Fruit fly (Drosophila melanogaster) whole organism, prepupa: Measurements from ENCODE around the gene ex.

Experiments used
- Blimp-1 ChIP-seq: fragments of 200-800 bp; sonication (Bioruptor generic); optimal IDR thresholded peaks from 3 replicates; lab custom pipeline; 2017; ENCODE audit warnings: missing biosample characterization, missing genetic modification characterization, mild to moderate bottlenecking, moderate library complexity, missing genetic modification reagents
- CG10631 ChIP-seq: fragments of 200-800 bp; sonication (Bioruptor generic); optimal IDR thresholded peaks from 2 replicates; lab custom pipeline; 2016; ENCODE audit warnings: missing biosample characterization, missing genetic modification characterization
- CG10669 ChIP-seq: fragments of 200-800 bp; sonication (Bioruptor generic); optimal IDR thresholded peaks from 3 replicates; lab custom pipeline; 2018; ENCODE audit warnings: missing biosample characterization, mild to moderate bottlenecking, missing genetic modification characterization, moderate library complexity
- CG11294 ChIP-seq: fragments of 200-800 bp; sonication (Bioruptor generic); IDR thresholded peaks from 2 replicates; pipeline ENCODE4 v1.3.6; 2022; ENCODE audit warnings: missing biosample characterization, missing genetic modification characterization
- CG11902 ChIP-seq: fragments of 200-800 bp; sonication (Bioruptor generic); optimal IDR thresholded peaks from 3 replicates; lab custom pipeline; 2016; ENCODE audit warnings: missing biosample characterization, missing genetic modification characterization
- CG15336 ChIP-seq: fragments of 200-800 bp; sonication (Bioruptor generic); IDR thresholded peaks from 2 replicates; pipeline ENCODE4 v1.3.6; 2022; ENCODE audit warnings: missing biosample characterization, missing genetic modification characterization
- CG1621 ChIP-seq: fragments of 200-800 bp; sonication (Bioruptor generic); optimal IDR thresholded peaks from 3 replicates; lab custom pipeline; 2018; ENCODE audit warnings: missing biosample characterization, mild to moderate bottlenecking, missing genetic modification characterization
- CG16779 ChIP-seq: fragments of 200-800 bp; sonication (Bioruptor generic); optimal IDR thresholded peaks from 3 replicates; lab custom pipeline; 2017; ENCODE audit warnings: missing biosample characterization, mild to moderate bottlenecking, missing genetic modification characterization
- CG3032 ChIP-seq: fragments of 200-800 bp; optimal IDR thresholded peaks from 2 replicates; lab custom pipeline; 2019; ENCODE audit warnings: missing biosample characterization, mild to moderate bottlenecking, missing genetic modification characterization, moderate library complexity
- CG34406 ChIP-seq: fragments of 200-800 bp; sonication (Bioruptor generic); optimal IDR thresholded peaks from 3 replicates; lab custom pipeline; 2016; ENCODE audit warnings: missing biosample characterization, missing genetic modification characterization
- CG3919 ChIP-seq: fragments of 200-800 bp; sonication (Bioruptor generic); optimal IDR thresholded peaks from 3 replicates; lab custom pipeline; 2016; ENCODE audit warnings: missing biosample characterization, missing genetic modification characterization
- CG4318 ChIP-seq: fragments of 200-800 bp; sonication (Bioruptor generic); optimal IDR thresholded peaks from 3 replicates; lab custom pipeline; 2017; ENCODE audit warnings: missing biosample characterization, mild to moderate bottlenecking, missing genetic modification characterization
- CG6163 ChIP-seq: fragments of 200-800 bp; sonication (Bioruptor generic); IDR thresholded peaks from 3 replicates; pipeline ENCODE4 v1.3.6; 2022; ENCODE audit warnings: missing biosample characterization, missing genetic modification characterization
- CG6276 ChIP-seq: fragments of 200-800 bp; sonication (Bioruptor generic); optimal IDR thresholded peaks from 2 replicates; lab custom pipeline; 2017; ENCODE audit warnings: missing biosample characterization, mild to moderate bottlenecking, missing genetic modification characterization
- CG6792 ChIP-seq: fragments of 200-800 bp; sonication (Bioruptor generic); optimal IDR thresholded peaks from 3 replicates; lab custom pipeline; 2016; ENCODE audit warnings: missing biosample characterization, missing genetic modification characterization
- CG8119 ChIP-seq: fragments of 200-800 bp; sonication (Bioruptor generic); IDR thresholded peaks from 3 replicates; pipeline ENCODE4 v1.3.6; 2022; ENCODE audit warnings: missing biosample characterization, missing genetic modification characterization
- CG8319 ChIP-seq: fragments of 200-800 bp; sonication (Bioruptor generic); optimal IDR thresholded peaks from 3 replicates; lab custom pipeline; 2016; ENCODE audit warnings: missing biosample characterization, missing genetic modification characterization
- CG8632 ChIP-seq: fragments of 200-800 bp; sonication (Bioruptor generic); optimal IDR thresholded peaks from 3 replicates; lab custom pipeline; 2016; ENCODE audit warnings: missing biosample characterization, missing genetic modification characterization
- CG9139 ChIP-seq: fragments of 200-800 bp; sonication (Bioruptor generic); optimal IDR thresholded peaks from 3 replicates; lab custom pipeline; 2017; ENCODE audit warnings: missing biosample characterization, mild to moderate bottlenecking, missing genetic modification characterization
- Eip75B ChIP-seq: fragments of 200-800 bp; sonication (Bioruptor generic); optimal IDR thresholded peaks from 3 replicates; lab custom pipeline; 2016; ENCODE audit warnings: missing biosample characterization, missing genetic modification characterization
- Eip78C ChIP-seq: fragments of 200-800 bp; sonication (Bioruptor generic); peaks from one replicate; lab custom pipeline; 2016; ENCODE audit warnings: missing biosample characterization, missing genetic modification characterization
- Ets21C ChIP-seq: fragments of 200-800 bp; sonication (Bioruptor generic); optimal IDR thresholded peaks from 3 replicates; lab custom pipeline; 2016; ENCODE audit warnings: missing biosample characterization, missing genetic modification characterization
- Ets96B ChIP-seq: fragments of 200-800 bp; optimal IDR thresholded peaks from 2 replicates; lab custom pipeline; 2019; ENCODE audit warnings: missing biosample characterization, mild to moderate bottlenecking, missing genetic modification characterization, moderate library complexity
- Gug ChIP-seq: fragments of 200-800 bp; sonication (Bioruptor generic); IDR thresholded peaks from 2 replicates; pipeline ENCODE4 v1.3.6; 2022; ENCODE audit warnings: missing biosample characterization, missing genetic modification characterization
- Hr39 ChIP-seq: fragments of 200-800 bp; sonication (Bioruptor generic); optimal IDR thresholded peaks from 2 replicates; lab custom pipeline; 2016; ENCODE audit warnings: missing biosample characterization, missing genetic modification characterization
- Hr4 ChIP-seq: fragments of 200-800 bp; sonication (Bioruptor generic); optimal IDR thresholded peaks from 3 replicates; lab custom pipeline; 2016; ENCODE audit warnings: missing biosample characterization, missing genetic modification characterization
- Lpt ChIP-seq: fragments of 200-800 bp; sonication (Bioruptor generic); optimal IDR thresholded peaks from 3 replicates; lab custom pipeline; 2016; ENCODE audit warnings: missing biosample characterization, missing genetic modification characterization
- Smox ChIP-seq: fragments of 200-800 bp; sonication (Bioruptor generic); optimal IDR thresholded peaks from 3 replicates; lab custom pipeline; 2016; ENCODE audit warnings: missing biosample characterization, missing genetic modification characterization
- Sox15 ChIP-seq: fragments of 200-800 bp; sonication (Bioruptor generic); optimal IDR thresholded peaks from 3 replicates; lab custom pipeline; 2016; ENCODE audit warnings: missing biosample characterization, missing genetic modification characterization
- achi ChIP-seq: fragments of 200-800 bp; sonication (Bioruptor generic); optimal IDR thresholded peaks from 3 replicates; lab custom pipeline; 2016; ENCODE audit warnings: missing biosample characterization, missing genetic modification characterization
- cyc ChIP-seq: fragments of 200-800 bp; sonication (Bioruptor generic); optimal IDR thresholded peaks from 3 replicates; lab custom pipeline; 2016; ENCODE audit warnings: missing biosample characterization, missing genetic modification characterization
- dac ChIP-seq: fragments of 200-800 bp; sonication (Bioruptor generic); optimal IDR thresholded peaks from 2 replicates; lab custom pipeline; 2017; ENCODE audit warnings: missing biosample characterization, mild to moderate bottlenecking, missing genetic modification characterization
- eg ChIP-seq: fragments of 200-800 bp; sonication (Bioruptor generic); IDR thresholded peaks from 3 replicates; pipeline ENCODE4 v1.3.6; 2022; ENCODE audit warnings: missing biosample characterization, missing genetic modification characterization
- esn ChIP-seq: fragments of 200-800 bp; sonication (Bioruptor generic); optimal IDR thresholded peaks from 2 replicates; lab custom pipeline; 2016; ENCODE audit warnings: missing biosample characterization, mild to moderate bottlenecking, missing genetic modification characterization, moderate library complexity
- fd59A ChIP-seq: fragments of 200-800 bp; sonication (Bioruptor generic); optimal IDR thresholded peaks from 2 replicates; lab custom pipeline; 2017; ENCODE audit warnings: missing biosample characterization, mild to moderate bottlenecking, missing genetic modification characterization, missing genetic modification reagents
- fd85E ChIP-seq: fragments of 200-800 bp; sonication (Bioruptor generic); optimal IDR thresholded peaks from 3 replicates; lab custom pipeline; 2016; ENCODE audit warnings: missing biosample characterization, missing genetic modification characterization
- fkh ChIP-seq: fragments of 200-800 bp; sonication (Bioruptor generic); optimal IDR thresholded peaks from 3 replicates; lab custom pipeline; 2017; ENCODE audit warnings: missing biosample characterization, mild to moderate bottlenecking, missing genetic modification characterization, moderate library complexity
- lz ChIP-seq: fragments of 200-800 bp; sonication (Bioruptor generic); optimal IDR thresholded peaks from 3 replicates; lab custom pipeline; 2016; ENCODE audit warnings: missing biosample characterization, missing genetic modification characterization
- net ChIP-seq: fragments of 200-800 bp; sonication (Bioruptor generic); optimal IDR thresholded peaks from 3 replicates; lab custom pipeline; 2016; ENCODE audit warnings: missing biosample characterization, missing genetic modification characterization
- salr ChIP-seq, 2 experiments: fragments of 200-800 bp; sonication (Bioruptor generic); optimal IDR thresholded peaks; 3 replicates each; lab custom pipeline; 2016 to 2018; ENCODE audit warnings: missing biosample characterization in 2 of 2, missing genetic modification characterization in 2 of 2, mild to moderate bottlenecking in 1 of 2
- spab ChIP-seq: fragments of 200-800 bp; sonication (Bioruptor generic); optimal IDR thresholded peaks from 2 replicates; lab custom pipeline; 2017; ENCODE audit warnings: missing biosample characterization, mild to moderate bottlenecking, missing genetic modification characterization, missing genetic modification reagents
- svp ChIP-seq: fragments of 200-800 bp; sonication (Bioruptor generic); peaks from one replicate; lab custom pipeline; 2016; ENCODE audit warnings: missing biosample characterization, missing genetic modification characterization
- vri ChIP-seq: fragments of 200-800 bp; sonication (Bioruptor generic); optimal IDR thresholded peaks from 3 replicates; lab custom pipeline; 2016; ENCODE audit warnings: missing biosample characterization, mild to moderate bottlenecking, missing genetic modification characterization

Gene ex

DNA sequence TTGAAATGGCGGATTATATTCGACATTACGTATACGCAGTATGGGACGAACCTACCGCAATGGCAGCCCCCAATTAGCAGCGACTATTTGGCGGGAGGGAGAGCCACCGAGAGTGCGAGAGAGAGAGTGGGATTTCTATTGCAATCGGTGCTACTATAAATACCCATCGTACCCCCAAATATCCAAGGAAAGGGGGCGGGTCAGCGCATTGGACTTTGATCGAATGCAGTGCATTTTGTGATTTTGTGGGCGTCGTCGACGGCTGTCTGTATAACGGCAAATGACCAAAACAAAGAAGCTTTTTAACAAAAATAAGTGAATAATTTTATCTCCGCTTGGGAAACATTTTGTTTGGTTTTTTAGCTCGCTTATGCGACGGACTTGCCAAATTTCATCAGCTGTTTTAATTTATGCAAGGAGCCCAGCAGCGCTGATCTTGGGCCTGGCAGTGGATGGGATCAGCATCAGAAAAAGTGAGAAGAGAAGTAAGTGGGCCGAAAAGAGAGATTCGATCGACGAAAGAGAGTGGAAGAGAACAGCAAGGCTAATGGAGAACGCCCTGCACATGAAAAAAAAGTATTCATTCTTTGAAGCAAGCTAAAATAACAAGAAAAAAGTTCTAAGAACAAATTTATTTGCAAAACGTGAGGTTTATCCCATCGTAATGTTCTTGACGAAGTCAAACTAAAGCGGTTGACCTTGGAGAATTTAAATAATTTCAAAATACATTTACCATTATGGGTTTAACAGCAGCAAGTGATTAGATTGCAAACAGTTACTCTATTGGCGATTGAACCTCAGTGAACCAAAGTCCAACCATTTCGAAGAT, 56.9 kb downstream of the ex start (continued):
- TF ChIP-seq CG8319 (GFP tag; lab: Kevin White, UChicago) (peak; percentile 48), lz (GFP tag; lab: Kevin White, UChicago) (peak; percentile 63), CG11902 (GFP tag; lab: Kevin White, UChicago) (peak; percentile 62), CG9139 (GFP tag; lab: Kevin White, UChicago) (peak; percentile 39), Hr39 (GFP tag; lab: Kevin White, UChicago) (peak; percentile 70), CG8632 (GFP tag; lab: Kevin White, UChicago) (peak; percentile 45), Eip75B (peak; percentile 75), Blimp-1 (no peak), CG1621 (tag; lab: Kevin White, UChicago) (no peak), Smox (peak; percentile 62), CG6163 (GFP tag; lab: Robert Waterston, UW) (no peak; the same call in 2 of the 3 replicates), Ets96B (tag; lab: Kevin White, UChicago) (peak; percentile 45), CG6276 (GFP tag; lab: Kevin White, UChicago) (peak; percentile 78), CG3919 (peak; percentile 67), esn (GFP tag; lab: Kevin White, UChicago) (peak; percentile 76), CG3032 (tag; lab: Kevin White, UChicago) (peak; percentile 42), Gug (GFP tag; lab: Robert Waterston, UW) (no peak), Lpt (GFP tag; lab: Kevin White, UChicago) (no peak), salr (GFP tag; optimal IDR thresholded peaks at IDR 0.05; lab: Kevin White, UChicago) (peak in 1 of 2 experiments; percentile 18), cyc (peak; percentile 71), achi (peak; percentile 66), CG16779 (tag; lab: Kevin White, UChicago) (peak; percentile 6), CG8119 (peak; percentile 42; the same call in 2 of the 3 replicates), dac (GFP tag; lab: Kevin White, UChicago) (no peak), Ets21C (GFP tag; lab: Kevin White, UChicago) (peak; percentile 65), fkh (GFP tag; lab: Kevin White, UChicago) (no peak), Sox15 (GFP tag; lab: Kevin White, UChicago) (peak; percentile 60), spab (GFP tag; lab: Kevin White, UChicago) (peak; percentile 26), eg (GFP tag; lab: Robert Waterston, UW) (peak; percentile 61; the same call in 2 of the 3 replicates), fd59A (GFP tag; lab: Kevin White, UChicago) (peak; percentile 13), CG4318 (no peak), Eip78C (peak; percentile 96), CG11294 (GFP tag; lab: Robert Waterston, UW) (no peak), CG34406 (GFP tag; lab: Kevin White, UChicago) (peak; percentile 77), Hr4 (GFP tag; lab: Kevin White, UChicago) (peak; percentile 28), fd85E (GFP tag; lab: Kevin White, UChicago) (no peak), CG6792 (GFP tag; lab: Kevin White, UChicago) (peak; percentile 68), vri (GFP tag; lab: Kevin White, UChicago) (no peak), CG15336 (peak; percentile 25; the same call in 1 of the 2 replicates)

DNA sequence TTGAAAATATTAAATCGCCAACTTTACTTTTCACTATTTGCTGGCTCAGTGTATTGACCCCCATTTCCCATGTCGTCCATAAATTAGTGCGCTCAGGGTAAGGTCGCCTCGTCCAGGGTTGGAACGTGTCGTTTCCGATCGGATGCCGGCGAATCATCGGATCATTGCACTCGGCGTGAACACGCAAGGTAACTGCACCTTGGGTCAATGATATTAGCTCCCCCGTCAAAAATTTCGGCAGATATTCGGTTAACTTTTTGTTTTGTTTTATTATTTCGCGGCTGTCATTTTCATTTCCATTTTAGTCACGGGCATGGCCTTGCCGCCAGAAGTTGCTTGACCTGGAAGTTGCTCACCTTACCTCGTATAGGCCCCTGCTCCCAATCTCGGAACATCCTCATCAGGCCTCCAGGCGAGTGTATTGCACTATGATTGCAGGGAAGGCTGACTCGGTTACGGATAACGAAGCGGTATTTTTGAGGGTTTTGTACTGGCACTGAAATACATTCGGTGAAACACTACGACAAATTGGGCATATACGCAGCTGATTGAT, 57.6 kb downstream of the ex start:
- peak; percentile 21 for TF ChIP-seq CG10631 (GFP tag; lab: Kevin White, UChicago)
- TF ChIP-seq vri (GFP tag; lab: Kevin White, UChicago), result no peak
- peak; percentile 14 for TF ChIP-seq lz (GFP tag; lab: Kevin White, UChicago)
- TF ChIP-seq salr (GFP tag; optimal IDR thresholded peaks at IDR 0.05; lab: Kevin White, UChicago), result no peak
- peak; percentile 28 for TF ChIP-seq CG8632 (GFP tag; lab: Kevin White, UChicago)
- peak; percentile 17 for TF ChIP-seq Eip75B
- peak; percentile 86 for TF ChIP-seq svp (GFP tag; lab: Kevin White, UChicago)
- TF ChIP-seq CG15336, result no peak
- no peak for TF ChIP-seq CG11902 (GFP tag; lab: Kevin White, UChicago)
- 0 out of 3 replicates have a peak, but pooled peaks have one; percentile 10 for TF ChIP-seq CG8119
- TF ChIP-seq cyc, result no peak
- peak; percentile 2 for TF ChIP-seq Blimp-1
- peak; percentile 16 for TF ChIP-seq CG10669 (GFP tag; lab: Kevin White, UChicago)
- no peak for TF ChIP-seq CG6276 (GFP tag; lab: Kevin White, UChicago)
- no peak for TF ChIP-seq net
